Fruit fly (Drosophila melanogaster) whole organism, embryonic: ENCODE measurements around the gene CG15353.

Experiments used
- Atf3 ChIP-seq: fragments of 200-800 bp; sonication (Bioruptor generic); optimal IDR thresholded peaks from 3 replicates; lab custom pipeline; 2016; ENCODE audit warnings: missing biosample characterization, missing genetic modification characterization
- B-H2 ChIP-seq: fragments of 200-800 bp; sonication (Bioruptor generic); optimal IDR thresholded peaks from 2 replicates; lab custom pipeline; 2018; ENCODE audit warnings: missing biosample characterization, mild to moderate bottlenecking, missing genetic modification characterization
- Bteb2 ChIP-seq: fragments of 200-800 bp; sonication (Bioruptor generic); optimal IDR thresholded peaks from 2 replicates; lab custom pipeline; 2016; ENCODE audit warnings: missing biosample characterization, missing genetic modification characterization
- CG12071 ChIP-seq: fragments of 200-800 bp; sonication (Bioruptor generic); optimal IDR thresholded peaks from 3 replicates; lab custom pipeline; 2018; ENCODE audit warnings: missing biosample characterization, mild to moderate bottlenecking, missing genetic modification characterization
- CG12155 ChIP-seq: fragments of 200-800 bp; sonication (Bioruptor generic); optimal IDR thresholded peaks from 3 replicates; lab custom pipeline; 2016; ENCODE audit warnings: missing biosample characterization, missing genetic modification characterization
- CG14965 ChIP-seq: fragments of 200-800 bp; sonication (Bioruptor generic); optimal IDR thresholded peaks from 2 replicates; lab custom pipeline; 2016; ENCODE audit warnings: missing biosample characterization, missing genetic modification characterization, borderline replicate concordance
- CG17361 ChIP-seq: fragments of 200-800 bp; sonication (Bioruptor generic); IDR thresholded peaks from 3 replicates; pipeline ENCODE4 v1.3.6; 2022; ENCODE audit warnings: missing biosample characterization, missing genetic modification characterization
- CG17385 ChIP-seq: fragments of 200-800 bp; sonication (Bioruptor generic); optimal IDR thresholded peaks from 3 replicates; lab custom pipeline; 2018; ENCODE audit warnings: missing biosample characterization, mild to moderate bottlenecking, missing genetic modification characterization
- CG2712 ChIP-seq: fragments of 200-800 bp; optimal IDR thresholded peaks from 3 replicates; lab custom pipeline; 2019; ENCODE audit warnings: missing biosample characterization, mild to moderate bottlenecking, missing genetic modification characterization, moderate library complexity
- CG42726 ChIP-seq: fragments of 200-800 bp; sonication (Bioruptor generic); IDR thresholded peaks from 2 replicates; pipeline ENCODE4 v1.3.6; 2022; ENCODE audit warnings: missing biosample characterization, missing genetic modification characterization; ENCODE audit not compliant: partially characterized antibody
- CG4707 ChIP-seq: fragments of 200-800 bp; sonication (Bioruptor generic); optimal IDR thresholded peaks from 2 replicates; lab custom pipeline; 2018; ENCODE audit warnings: missing biosample characterization, mild to moderate bottlenecking, missing genetic modification characterization, moderate library complexity
- CG7786 ChIP-seq: fragments of 200-800 bp; sonication (Bioruptor generic); optimal IDR thresholded peaks from 2 replicates; lab custom pipeline; 2016; ENCODE audit warnings: missing biosample characterization, missing genetic modification characterization
- CG7963 ChIP-seq: fragments of 200-800 bp; sonication (Bioruptor generic); IDR thresholded peaks from 3 replicates; pipeline ENCODE4 v1.3.6; 2022; ENCODE audit warnings: missing biosample characterization, missing genetic modification characterization; ENCODE audit not compliant: partially characterized antibody
- CG8765 ChIP-seq: fragments of 200-800 bp; sonication (Bioruptor generic); IDR thresholded peaks from 2 replicates; pipeline ENCODE4 v1.3.6; 2022; ENCODE audit warnings: missing biosample characterization, missing genetic modification characterization
- CG8924 ChIP-seq: fragments of 200-800 bp; optimal IDR thresholded peaks from 3 replicates; lab custom pipeline; 2019; ENCODE audit warnings: missing biosample characterization, mild to moderate bottlenecking, missing genetic modification characterization, moderate library complexity
- CG8944 ChIP-seq: fragments of 200-800 bp; sonication (Bioruptor generic); optimal IDR thresholded peaks from 3 replicates; lab custom pipeline; 2016; ENCODE audit warnings: missing biosample characterization, missing genetic modification characterization
- CG9817 ChIP-seq: fragments of 200-800 bp; sonication (Bioruptor generic); optimal IDR thresholded peaks from 2 replicates; lab custom pipeline; 2018; ENCODE audit warnings: missing biosample characterization, mild to moderate bottlenecking, missing genetic modification characterization, moderate library complexity
- Drgx ChIP-seq: fragments of 200-800 bp; sonication (Bioruptor generic); IDR thresholded peaks from 2 replicates; pipeline ENCODE4 v1.3.6; 2022; ENCODE audit warnings: missing biosample characterization, missing genetic modification characterization
- E2f2 ChIP-seq: fragments of 200-800 bp; sonication (Bioruptor generic); IDR thresholded peaks from 2 replicates; pipeline ENCODE4 v1.3.6; 2022; ENCODE audit warnings: missing biosample characterization, missing genetic modification characterization
- Eip74EF ChIP-seq, 2 experiments: fragments of 200-800 bp in 1 of 2; fragments of >200 bp in 1 of 2; sonication (Bioruptor generic) in 1 of 2; optimal IDR thresholded peaks; 2 replicates each; lab custom pipeline; 2017 to 2019; ENCODE audit warnings: missing biosample characterization in 2 of 2, missing genetic modification characterization in 2 of 2, mild to moderate bottlenecking in 1 of 2, moderate library complexity in 1 of 2
- H15 ChIP-seq: fragments of 200-800 bp; sonication (Bioruptor generic); IDR thresholded peaks from 3 replicates; pipeline ENCODE4 v1.3.6; 2022; ENCODE audit warnings: missing biosample characterization, missing genetic modification characterization
- HLH4C ChIP-seq: fragments of 200-800 bp; sonication (Bioruptor generic); IDR thresholded peaks from 3 replicates; pipeline ENCODE4 v1.3.6; 2022; ENCODE audit warnings: missing biosample characterization, missing genetic modification characterization; ENCODE audit not compliant: partially characterized antibody
- Hand ChIP-seq: fragments of 200-800 bp; sonication (Bioruptor generic); optimal IDR thresholded peaks from 2 replicates; lab custom pipeline; 2017; ENCODE audit warnings: mild to moderate bottlenecking, missing biosample characterization, missing genetic modification reagents, missing genetic modification characterization
- Lhr ChIP-seq: fragments of 200-800 bp; sonication (Bioruptor generic); optimal IDR thresholded peaks from 3 replicates; lab custom pipeline; 2017; ENCODE audit warnings: mild to moderate bottlenecking, missing biosample characterization, missing genetic modification reagents, missing genetic modification characterization
- MESR4 ChIP-seq: fragments of 200-800 bp; sonication (Bioruptor generic); optimal IDR thresholded peaks from 2 replicates; lab custom pipeline; 2018; ENCODE audit warnings: missing biosample characterization, mild to moderate bottlenecking, missing genetic modification characterization, moderate library complexity
- Mad ChIP-seq: fragments of 200-800 bp; sonication (Bioruptor generic); optimal IDR thresholded peaks from 2 replicates; lab custom pipeline; 2016; ENCODE audit warnings: missing biosample characterization, missing genetic modification characterization
- Mes4 ChIP-seq: fragments of 200-800 bp; sonication (Bioruptor generic); optimal IDR thresholded peaks from 2 replicates; lab custom pipeline; 2016; ENCODE audit warnings: missing biosample characterization, missing genetic modification characterization
- NC2α ChIP-seq: fragments of 200-800 bp; sonication (Bioruptor generic); optimal IDR thresholded peaks from 2 replicates; lab custom pipeline; 2016; ENCODE audit warnings: missing biosample characterization, missing genetic modification characterization
- NfI ChIP-seq: fragments of 200-800 bp; sonication (Bioruptor generic); optimal IDR thresholded peaks from 3 replicates; lab custom pipeline; 2018; ENCODE audit warnings: missing biosample characterization, mild to moderate bottlenecking, missing genetic modification characterization, moderate library complexity
- Opbp ChIP-seq: fragments of 200-800 bp; sonication (Bioruptor generic); IDR thresholded peaks from 3 replicates; pipeline ENCODE4 v1.3.6; 2022; ENCODE audit warnings: missing biosample characterization, missing genetic modification characterization; ENCODE audit not compliant: partially characterized antibody
- Scr ChIP-seq: fragments of 200-800 bp; sonication (Bioruptor generic); IDR thresholded peaks from 2 replicates; pipeline ENCODE4 v1.3.6; 2022; ENCODE audit warnings: missing biosample characterization, missing genetic modification characterization; ENCODE audit not compliant: partially characterized antibody
- Trl ChIP-seq, 3 experiments: fragments of >200 bp in 2 of 3; fragments of 200-800 bp in 1 of 3; sonication (Bioruptor generic) in 1 of 3; optimal IDR thresholded peaks; 2 replicates in 1 of 3; 3 replicates in 2 of 3; lab custom pipeline; 2016 to 2017; ENCODE audit warnings: missing biosample characterization in 1 of 3, missing genetic modification characterization in 1 of 3
- Xbp1 ChIP-seq: fragments of 200-800 bp; sonication (Bioruptor generic); optimal IDR thresholded peaks from 3 replicates; lab custom pipeline; 2016; ENCODE audit warnings: missing biosample characterization, mild to moderate bottlenecking, missing genetic modification characterization
- ase ChIP-seq: fragments of 200-800 bp; sonication (Bioruptor generic); IDR thresholded peaks from 3 replicates; pipeline ENCODE4 v1.3.6; 2022; ENCODE audit warnings: missing biosample characterization, missing genetic modification characterization
- ato ChIP-seq: fragments of 200-800 bp; sonication (Bioruptor generic); IDR thresholded peaks from 2 replicates; pipeline ENCODE4 v1.3.6; 2022; ENCODE audit warnings: missing biosample characterization, missing genetic modification characterization; ENCODE audit not compliant: partially characterized antibody
- cg ChIP-seq: fragments of 200-800 bp; sonication (Bioruptor generic); optimal IDR thresholded peaks from 3 replicates; lab custom pipeline; 2019; ENCODE audit warnings: missing biosample characterization, mild to moderate bottlenecking, missing genetic modification characterization, moderate library complexity
- dm ChIP-seq: fragments of 200-800 bp; sonication (Bioruptor generic); optimal IDR thresholded peaks from 3 replicates; lab custom pipeline; 2016; ENCODE audit warnings: missing biosample characterization, missing genetic modification characterization
- fd96Cb ChIP-seq: fragments of 200-800 bp; sonication (Bioruptor generic); optimal IDR thresholded peaks from 2 replicates; lab custom pipeline; 2018; ENCODE audit warnings: missing biosample characterization, mild to moderate bottlenecking, missing genetic modification characterization, moderate library complexity
- her ChIP-seq: fragments of 200-800 bp; sonication (Bioruptor generic); optimal IDR thresholded peaks from 2 replicates; lab custom pipeline; 2016; ENCODE audit warnings: missing biosample characterization, missing genetic modification characterization
- inv ChIP-seq: fragments of 200-800 bp; sonication (Bioruptor generic); IDR thresholded peaks from 2 replicates; pipeline ENCODE4 v1.3.6; 2022; ENCODE audit warnings: missing biosample characterization, missing genetic modification characterization; ENCODE audit not compliant: partially characterized antibody
- lab ChIP-seq: fragments of 200-800 bp; sonication (Bioruptor generic); optimal IDR thresholded peaks from 3 replicates; lab custom pipeline; 2017; ENCODE audit warnings: missing biosample characterization, missing genetic modification characterization, mild to moderate bottlenecking, moderate library complexity, missing genetic modification reagents
- nerfin-2 ChIP-seq: fragments of 200-800 bp; sonication (Bioruptor generic); IDR thresholded peaks from 2 replicates; pipeline ENCODE4 v1.3.6; 2022; ENCODE audit warnings: missing biosample characterization, missing genetic modification characterization; ENCODE audit not compliant: partially characterized antibody
- row ChIP-seq: fragments of 200-800 bp; sonication (Bioruptor generic); IDR thresholded peaks from 3 replicates; pipeline ENCODE4 v1.3.6; 2022; ENCODE audit warnings: missing biosample characterization, missing genetic modification characterization
- schlank ChIP-seq: fragments of 200-800 bp; sonication (Bioruptor generic); optimal IDR thresholded peaks from 2 replicates; lab custom pipeline; 2018; ENCODE audit warnings: missing biosample characterization, mild to moderate bottlenecking, missing genetic modification characterization
- slou ChIP-seq: fragments of 200-800 bp; sonication (Bioruptor generic); optimal IDR thresholded peaks from 3 replicates; lab custom pipeline; 2016; ENCODE audit warnings: missing biosample characterization, missing genetic modification characterization
- sna ChIP-seq: fragments of 200-800 bp; sonication (Bioruptor generic); IDR thresholded peaks from 2 replicates; pipeline ENCODE4 v1.3.6; 2022; ENCODE audit warnings: missing biosample characterization, missing genetic modification characterization; ENCODE audit not compliant: partially characterized antibody
- vnd ChIP-seq: fragments of 200-800 bp; sonication (Bioruptor generic); IDR thresholded peaks from 3 replicates; pipeline ENCODE4 v1.3.6; 2022; ENCODE audit warnings: missing biosample characterization, missing genetic modification characterization; ENCODE audit not compliant: partially characterized antibody

The CG15353 gene

DNA sequence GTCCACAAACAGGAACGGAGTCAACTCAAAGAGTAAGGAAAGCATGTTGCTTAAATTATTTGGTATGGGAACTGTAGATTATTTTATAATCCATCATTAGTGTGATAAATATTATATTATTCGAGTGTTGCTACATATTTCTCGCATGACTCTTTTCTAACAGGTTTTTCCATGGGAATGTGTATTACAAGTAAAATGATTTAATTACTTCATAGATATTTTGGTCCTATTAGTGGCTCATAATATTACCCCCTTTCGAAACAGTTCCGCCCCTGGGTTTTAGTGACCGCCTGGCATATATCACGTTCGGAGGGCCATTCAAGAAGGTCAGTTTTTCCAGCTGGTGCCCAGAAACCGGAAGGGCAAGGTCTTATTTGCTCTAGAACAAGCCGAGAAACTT is 25.1 kb upstream of the CG15353 start (continued):
- no peak for TF ChIP-seq CG12155 (GFP tag; lab: Kevin White, UChicago)
- TF ChIP-seq CG17361, result peak; percentile 51; the same call in 2 of the 3 replicates
- TF ChIP-seq ase (GFP tag; lab: Robert Waterston, UW), result no peak; the same call in 2 of the 3 replicates

DNA sequence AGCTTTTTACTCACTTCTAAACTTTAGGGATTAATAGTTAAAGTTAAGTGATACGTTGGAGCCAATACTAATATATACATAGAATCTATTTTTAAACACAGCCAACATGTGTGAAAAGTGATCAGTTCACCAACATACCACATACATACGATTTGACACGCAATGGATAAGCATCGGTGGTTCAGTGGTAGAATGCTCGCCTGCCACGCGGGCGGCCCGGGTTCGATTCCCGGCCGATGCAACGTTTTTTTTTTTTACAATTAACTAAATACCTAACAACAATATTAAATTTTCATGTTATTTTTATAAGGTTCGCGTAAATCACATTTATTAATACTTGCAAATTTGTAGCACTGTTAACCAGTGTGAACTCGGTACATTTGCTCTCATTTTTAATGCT is 24.5 kb upstream of the CG15353 start:
- TF ChIP-seq H15 (GFP tag; lab: Robert Waterston, UW) (no peak), CG9817 (tag; lab: Kevin White, UChicago) (no peak), CG7786 (GFP tag; lab: Kevin White, UChicago) (no peak), NC2α (GFP tag; lab: Kevin White, UChicago) (no peak), Lhr (no peak), slou (no peak), sna (GFP tag; lab: Robert Waterston, UW) (peak; percentile 54; the same call in 1 of the 2 replicates), CG2712 (tag; lab: Kevin White, UChicago) (no peak), CG4707 (no peak), schlank (tag; lab: Kevin White, UChicago) (no peak), Hand (GFP tag; lab: Kevin White, UChicago) (no peak), NfI (GFP tag; lab: Kevin White, UChicago) (no peak), Scr (peak; percentile 57), Eip74EF (GFP tag; optimal IDR thresholded peaks at IDR 0.05; lab: Kevin White, UChicago) (no peak), inv (GFP tag; lab: Robert Waterston, UW) (peak; percentile 36; the same call in 1 of the 2 replicates), CG8924 (tag; lab: Kevin White, UChicago) (no peak), MESR4 (no peak), nerfin-2 (peak; percentile 79), E2f2 (GFP tag; lab: Robert Waterston, UW) (no peak), vnd (GFP tag; lab: Robert Waterston, UW) (peak; percentile 49; the same call in 2 of the 3 replicates), CG7963 (peak; percentile 64; the same call in 2 of the 3 replicates), Xbp1 (GFP tag; lab: Kevin White, UChicago) (no peak), Drgx (GFP tag; lab: Robert Waterston, UW) (no peak), cg (GFP tag; lab: Kevin White, UChicago) (peak; percentile 26), Atf3 (GFP tag; lab: Kevin White, UChicago) (no peak), row (GFP tag; lab: Robert Waterston, UW) (no peak), CG42726 (GFP tag; lab: Robert Waterston, UW) (peak; percentile 71; the same call in 1 of the 2 replicates), Bteb2 (no peak), her (no peak), Mad (GFP tag; lab: Kevin White, UChicago) (no peak), CG14965 (no peak), dm (GFP tag; lab: Kevin White, UChicago) (no peak), CG12071 (no peak), CG17385 (GFP tag; lab: Kevin White, UChicago) (no peak), ato (peak; percentile 77), fd96Cb (no peak), B-H2 (GFP tag; lab: Kevin White, UChicago) (no peak), CG8944 (GFP tag; lab: Kevin White, UChicago) (no peak), CG8765 (GFP tag; lab: Robert Waterston, UW) (no peak), lab (no peak), HLH4C (GFP tag; lab: Robert Waterston, UW) (peak; percentile 42; the same call in 1 of the 3 replicates), Opbp (GFP tag; lab: Robert Waterston, UW) (peak; percentile 83), Trl (optimal IDR thresholded peaks at IDR 0.05; lab: Kevin White, UChicago) (no peak), Trl (GFP tag; optimal IDR thresholded peaks at IDR 0.05; lab: Kevin White, UChicago) (no peak), Mes4 (no peak)
